Worm (Caenorhabditis elegans) whole organism, L4 larva: ENCODE measurements around the gene ZK354.6.

Source experiments
- F26F4.8 ChIP-seq: fragments of 200-800 bp; sonication (Bioruptor generic); conservative IDR thresholded peaks from 2 replicates; pipeline ENCODE4 v1.3.6; 2022; ENCODE audit warnings: missing genetic modification characterization, missing compliant biosample characterization
- T26A8.4 ChIP-seq: fragments of 200-800 bp; sonication (Bioruptor generic); IDR thresholded peaks from 2 replicates; pipeline ENCODE4 v1.3.6; 2022; ENCODE audit warnings: missing genetic modification characterization, missing compliant biosample characterization
- Y5F2A.4 ChIP-seq: fragments of 200-800 bp; sonication (Bioruptor generic); optimal IDR thresholded peaks from 2 replicates; lab custom pipeline; 2018; ENCODE audit warnings: mild to moderate bottlenecking, missing genetic modification characterization, missing compliant biosample characterization
- ceh-20 ChIP-seq: fragments of 200-800 bp; sonication (Bioruptor generic); IDR thresholded peaks from 2 replicates; pipeline ENCODE4 v1.3.6; 2022; ENCODE audit warnings: missing genetic modification reagents, missing genetic modification characterization, missing compliant biosample characterization
- ceh-32 ChIP-seq: sonication (generic microtip); optimal IDR thresholded peaks from 2 replicates; lab custom pipeline; 2016; ENCODE audit warnings: mild to moderate bottlenecking, missing genetic modification characterization, missing compliant biosample characterization; ENCODE audit not compliant: poor library complexity
- ceh-62 ChIP-seq: sonication (generic microtip); optimal IDR thresholded peaks from 2 replicates; lab custom pipeline; 2017; ENCODE audit warnings: missing biosample characterization, missing genetic modification characterization
- ceh-82 ChIP-seq: sonication (generic microtip); optimal IDR thresholded peaks from 2 replicates; lab custom pipeline; 2017; ENCODE audit warnings: missing biosample characterization, missing genetic modification characterization
- cey-2 ChIP-seq: sonication (generic microtip); optimal IDR thresholded peaks from 3 replicates; lab custom pipeline; 2017; ENCODE audit warnings: missing genetic modification characterization, mild to moderate bottlenecking, missing compliant biosample characterization, antibody characterized with exemption, borderline replicate concordance; ENCODE audit not compliant: insufficient read depth
- dmd-6 ChIP-seq: fragments of 200-800 bp; sonication (Bioruptor generic); IDR thresholded peaks from 2 replicates; pipeline ENCODE4 v1.3.6; 2022; ENCODE audit warnings: missing genetic modification reagents, missing genetic modification characterization, missing compliant biosample characterization
- egl-43 ChIP-seq: fragments of 200-800 bp; sonication (Bioruptor generic); IDR thresholded peaks from 2 replicates; pipeline ENCODE4 v1.3.6; 2022; ENCODE audit warnings: missing genetic modification reagents, missing genetic modification characterization, missing compliant biosample characterization
- fkh-10 ChIP-seq: fragments of 150-350 bp; optimal IDR thresholded peaks from 2 replicates; lab custom pipeline; 2014; ENCODE audit warnings: missing biosample characterization, missing genetic modification reagents, missing genetic modification characterization
- gei-8 ChIP-seq: fragments of 200-800 bp; sonication (Bioruptor generic); optimal IDR thresholded peaks from 2 replicates; lab custom pipeline; 2018; ENCODE audit warnings: mild to moderate bottlenecking, missing genetic modification characterization, missing compliant biosample characterization
- hlh-11 ChIP-seq: fragments of 200-800 bp; sonication (Bioruptor generic); optimal IDR thresholded peaks from 2 replicates; lab custom pipeline; 2018; ENCODE audit warnings: mild to moderate bottlenecking, missing genetic modification characterization, missing compliant biosample characterization
- hmg-1.1 ChIP-seq: fragments of 200-800 bp; sonication (Bioruptor generic); IDR thresholded peaks from 2 replicates; pipeline ENCODE4 v1.3.6; 2022; ENCODE audit warnings: missing genetic modification reagents, missing genetic modification characterization, missing compliant biosample characterization
- lin-1 ChIP-seq: fragments of 200-800 bp; sonication (Bioruptor generic); IDR thresholded peaks from 2 replicates; pipeline ENCODE4 v1.3.6; 2022; ENCODE audit warnings: missing genetic modification reagents, missing genetic modification characterization, missing compliant biosample characterization
- lin-15B ChIP-seq: fragments of 150-350 bp; sonication (generic microtip); optimal IDR thresholded peaks from 3 replicates; lab custom pipeline; 2014; ENCODE audit warnings: missing biosample characterization, missing genetic modification characterization
- lin-39 ChIP-seq: fragments of 150-350 bp; optimal IDR thresholded peaks from 2 replicates; lab custom pipeline; 2014; ENCODE audit warnings: missing biosample characterization, missing genetic modification reagents, missing genetic modification characterization
- lsy-2 ChIP-seq, 2 experiments: fragments of 150-350 bp in 1 of 2; sonication (generic microtip) in 1 of 2; optimal IDR thresholded peaks; 2 replicates each; lab custom pipeline; 2014 to 2017; ENCODE audit warnings: missing biosample characterization in 2 of 2, missing genetic modification characterization in 2 of 2
- madf-9 ChIP-seq: fragments of 200-800 bp; sonication (Bioruptor generic); conservative IDR thresholded peaks from 2 replicates; pipeline ENCODE4 v1.3.6; 2022; ENCODE audit warnings: missing genetic modification reagents, missing genetic modification characterization, missing compliant biosample characterization
- mep-1 ChIP-seq: fragments of 150-350 bp; sonication (generic microtip); optimal IDR thresholded peaks from 3 replicates; lab custom pipeline; 2014; ENCODE audit warnings: missing biosample characterization, missing genetic modification characterization
- mxl-3 ChIP-seq: fragments of 200-800 bp; sonication (Bioruptor generic); optimal IDR thresholded peaks from 2 replicates; lab custom pipeline; 2018; ENCODE audit warnings: mild to moderate bottlenecking, missing genetic modification characterization, missing compliant biosample characterization
- nhr-11 ChIP-seq: fragments of 150-350 bp; optimal IDR thresholded peaks from 2 replicates; lab custom pipeline; 2014; ENCODE audit warnings: missing biosample characterization, missing genetic modification characterization
- nhr-25 ChIP-seq: sonication (generic microtip); optimal IDR thresholded peaks from 2 replicates; lab custom pipeline; 2017; ENCODE audit warnings: missing genetic modification characterization, mild to moderate bottlenecking, missing compliant biosample characterization, antibody characterized with exemption, moderate library complexity, borderline replicate concordance; ENCODE audit not compliant: insufficient read depth
- nhr-28 ChIP-seq: fragments of 150-350 bp; optimal IDR thresholded peaks from 2 replicates; lab custom pipeline; 2014; ENCODE audit warnings: missing biosample characterization, missing genetic modification characterization
- nhr-41 ChIP-seq: fragments of 200-800 bp; sonication (Bioruptor generic); IDR thresholded peaks from 2 replicates; pipeline ENCODE4 v1.3.6; 2022; ENCODE audit warnings: missing genetic modification reagents, missing genetic modification characterization, missing compliant biosample characterization
- nhr-6 ChIP-seq: fragments of 150-350 bp; optimal IDR thresholded peaks from 2 replicates; lab custom pipeline; 2014; ENCODE audit warnings: missing biosample characterization, missing genetic modification characterization
- pha-4 ChIP-seq, 2 experiments: fragments of 150-350 bp in 1 of 2; fragments of 200-800 bp in 1 of 2; sonication (Bioruptor generic) in 1 of 2; IDR thresholded peaks in 1 of 2; optimal IDR thresholded peaks in 1 of 2; 2 replicates each; pipeline versions ENCODE4 v1.3.6 to Lab custom; 2014 to 2022; ENCODE audit warnings: missing genetic modification characterization in 2 of 2, missing genetic modification reagents in 2 of 2, missing biosample characterization in 1 of 2, missing compliant biosample characterization in 1 of 2
- php-3 ChIP-seq: fragments of 200-800 bp; sonication (Bioruptor generic); IDR thresholded peaks from 2 replicates; pipeline ENCODE4 v1.3.6; 2022; ENCODE audit warnings: missing genetic modification reagents, missing genetic modification characterization, missing compliant biosample characterization
- pqm-1 ChIP-seq: sonication (generic microtip); optimal IDR thresholded peaks from 2 replicates; lab custom pipeline; 2017; ENCODE audit warnings: missing biosample characterization, missing genetic modification characterization
- sdz-12 ChIP-seq: fragments of 200-800 bp; sonication (Bioruptor generic); optimal IDR thresholded peaks from 2 replicates; lab custom pipeline; 2018; ENCODE audit warnings: mild to moderate bottlenecking, missing genetic modification characterization, missing compliant biosample characterization
- set-16 ChIP-seq: fragments of 200-800 bp; sonication (Bioruptor generic); IDR thresholded peaks from 2 replicates; pipeline ENCODE4 v1.3.6; 2022; ENCODE audit warnings: missing genetic modification reagents, missing genetic modification characterization, missing compliant biosample characterization
- skn-1 ChIP-seq: fragments of 150-350 bp; optimal IDR thresholded peaks from 2 replicates; lab custom pipeline; 2014; ENCODE audit warnings: missing biosample characterization, missing genetic modification characterization
- spr-3 ChIP-seq: fragments of 200-800 bp; sonication (Bioruptor generic); optimal IDR thresholded peaks from 2 replicates; lab custom pipeline; 2018; ENCODE audit warnings: mild to moderate bottlenecking, missing genetic modification characterization, missing compliant biosample characterization
- unc-62 ChIP-seq, 3 experiments: fragments of 150-350 bp in 1 of 3; sonication (generic microtip); optimal IDR thresholded peaks in 2 of 3; peaks in 1 of 3; 1 replicate in 1 of 3; 2 replicates in 2 of 3; lab custom pipeline; 2014 to 2017; ENCODE audit warnings: missing biosample characterization in 3 of 3, missing genetic modification characterization in 3 of 3, missing genetic modification reagents in 3 of 3, missing genotype in 1 of 3
- zfp-3 ChIP-seq: fragments of 200-800 bp; sonication (Bioruptor generic); conservative IDR thresholded peaks from 2 replicates; pipeline ENCODE4 v1.3.6; 2022; ENCODE audit warnings: missing genetic modification reagents, missing genetic modification characterization, missing compliant biosample characterization

Gene ZK354.6

ce11 chrIV:5277752-5278151, 19.6 kb downstream of the ZK354.6 start, which contains the start of gene F36H12.17:
TSS of gene F36H12.17 (minus strand) at chrIV:5277852.
- TF ChIP-seq ceh-32 (tag; lab: Kevin White, UChicago): no peak
- no peak for TF ChIP-seq nhr-41 (GFP tag; lab: Robert Waterston, UW)
- no peak for TF ChIP-seq T26A8.4 (GFP tag; lab: Robert Waterston, UW)
- TF ChIP-seq fkh-10: no peak
- no peak for TF ChIP-seq ceh-82 (tag; lab: Kevin White, UChicago)
- TF ChIP-seq ceh-20 (GFP tag; lab: Robert Waterston, UW): no peak
- no peak for TF ChIP-seq zfp-3 (GFP tag; lab: Robert Waterston, UW)
- no peak for TF ChIP-seq cey-2 (tag; lab: Kevin White, UChicago)
- TF ChIP-seq egl-43: no peak
- no peak for TF ChIP-seq sdz-12 (GFP tag; lab: Kevin White, UChicago)
- no peak for TF ChIP-seq php-3 (GFP tag; lab: Robert Waterston, UW)
- TF ChIP-seq gei-8: no peak
- TF ChIP-seq hmg-1.1 (GFP tag; lab: Robert Waterston, UW): no peak
- TF ChIP-seq ceh-62 (tag; lab: Kevin White, UChicago): no peak
- no peak for TF ChIP-seq Y5F2A.4 (GFP tag; lab: Kevin White, UChicago)
- TF ChIP-seq spr-3: no peak

DNA sequence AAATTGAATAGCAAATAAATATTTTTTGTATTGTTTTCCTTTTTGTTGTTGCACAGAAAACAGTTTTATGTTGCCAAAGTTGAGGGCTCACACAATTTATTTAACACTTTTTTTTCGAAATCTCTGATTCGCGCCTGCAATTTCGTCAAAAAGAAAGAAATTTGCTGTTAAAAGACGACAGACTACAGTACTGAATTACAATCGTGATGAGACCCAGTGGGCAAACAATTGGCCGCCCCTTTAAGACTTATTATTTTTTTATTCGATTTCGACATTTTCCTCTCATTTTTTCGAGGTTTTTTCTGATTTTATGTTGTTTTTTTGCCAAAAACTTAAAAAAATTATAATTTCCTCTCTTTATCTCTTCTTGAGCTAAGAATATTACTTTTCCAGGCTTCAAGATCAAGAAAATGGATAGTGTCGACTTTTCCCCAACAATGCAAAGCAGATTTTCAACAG, 23.2 kb downstream of the ZK354.6 start, which contains the start of gene slfl-4:
Gene slfl-4 (plus strand): TSS at position 409 of the 459 bp plus-strand sequence.
- TF ChIP-seq egl-43 (no peak), hlh-11 (tag; lab: Kevin White, UChicago) (no peak), lin-39 (no peak)

DNA sequence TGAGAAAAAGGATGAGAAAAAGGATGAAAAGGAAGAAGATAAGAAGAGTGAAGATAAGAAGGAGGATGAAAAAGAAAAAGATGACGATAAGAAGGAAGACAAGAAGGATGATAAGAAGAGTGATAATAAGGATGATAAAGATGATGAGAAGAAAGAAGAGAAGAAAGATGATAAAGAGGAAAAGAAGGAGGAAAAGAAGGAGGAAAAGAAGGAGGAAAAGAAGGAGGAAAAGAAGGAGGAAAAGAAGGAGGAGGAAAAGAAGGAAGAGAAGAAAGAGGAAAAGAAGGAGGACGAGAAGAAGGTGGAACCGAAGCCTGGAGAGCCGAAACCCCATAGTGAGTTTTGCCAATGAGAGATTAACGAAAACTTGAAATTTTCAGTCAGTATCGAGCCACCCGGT, 24.0 kb downstream of the ZK354.6 start:
- peak; percentile 60; the same call in 1 of the 2 replicates for TF ChIP-seq set-16 (GFP tag; lab: Robert Waterston, UW)
- peak in 1 of 2 experiments; percentile 54 for TF ChIP-seq unc-62 (GFP tag; optimal IDR thresholded peaks at IDR 0.05 in 1 of 2; lab: Kevin White, UChicago)
- no peak for TF ChIP-seq unc-62 (tag; optimal IDR thresholded peaks at IDR 0.05; lab: Kevin White, UChicago)
- no peak for TF ChIP-seq lin-15B (tag; lab: Kevin White, UChicago)
- TF ChIP-seq, all 104 proteins: peak for 2

DNA sequence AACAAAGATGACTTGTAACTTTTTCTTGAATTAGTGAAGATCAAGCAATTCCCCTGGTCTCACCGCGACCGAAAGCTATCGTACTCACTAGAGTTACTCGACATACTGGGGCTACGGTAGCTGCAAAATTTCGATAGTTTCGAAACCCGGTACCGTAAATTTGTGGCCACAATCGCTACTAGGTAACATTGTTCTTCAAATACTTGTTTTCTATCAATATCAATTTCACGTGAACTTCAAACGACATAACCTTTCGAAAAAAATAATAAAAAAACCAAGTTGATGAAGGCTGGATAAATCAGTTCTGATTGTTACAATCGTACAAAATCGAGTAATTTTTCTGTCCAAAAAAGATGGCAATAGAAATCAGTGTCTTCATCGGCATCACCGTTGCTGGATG, 24.8 kb downstream of the ZK354.6 start, which contains the start of gene F36H12.3:
Gene F36H12.3 (plus strand): TSS at position 301 of the 400 bp plus-strand sequence.
- TF ChIP-seq unc-62 (GFP tag; optimal IDR thresholded peaks at IDR 0.05 in 1 of 2; lab: Kevin White, UChicago) (peak in 1 of 2 experiments; percentile 65), unc-62 (tag; optimal IDR thresholded peaks at IDR 0.05; lab: Kevin White, UChicago) (no peak), mxl-3 (GFP tag; lab: Kevin White, UChicago) (no peak)

ce11 chrIV:5268803-5269202, 28.5 kb downstream of the ZK354.6 start, which contains the start of gene F36H12.4:
TSS of gene F36H12.4 (plus strand) at chrIV:5269103.
- TF ChIP-seq madf-9 (GFP tag; lab: Robert Waterston, UW): no peak
- TF ChIP-seq fkh-10: no peak
- TF ChIP-seq cey-2 (tag; lab: Kevin White, UChicago): no peak
- TF ChIP-seq lsy-2 (tag; optimal IDR thresholded peaks at IDR 0.05; lab: Kevin White, UChicago): no peak
- no peak for TF ChIP-seq nhr-11 (tag; lab: Kevin White, UChicago)
- no peak for TF ChIP-seq F26F4.8 (GFP tag; lab: Robert Waterston, UW)
- no peak for TF ChIP-seq nhr-41 (GFP tag; lab: Robert Waterston, UW)
- no peak for TF ChIP-seq nhr-28 (tag; lab: Kevin White, UChicago)
- TF ChIP-seq T26A8.4 (GFP tag; lab: Robert Waterston, UW): no peak
- TF ChIP-seq lin-1 (GFP tag; lab: Robert Waterston, UW): no peak
- TF ChIP-seq pha-4 (GFP tag; IDR thresholded peaks at IDR 0.05; lab: Robert Waterston, UW): no peak
- no peak for TF ChIP-seq pha-4 (tag; optimal IDR thresholded peaks at IDR 0.05; lab: Kevin White, UChicago)
- TF ChIP-seq mep-1 (tag; lab: Kevin White, UChicago): no peak
- no peak for TF ChIP-seq dmd-6 (GFP tag; lab: Robert Waterston, UW)
- TF ChIP-seq skn-1: no peak
- TF ChIP-seq pqm-1 (tag; lab: Kevin White, UChicago): no peak
- TF ChIP-seq mxl-3 (GFP tag; lab: Kevin White, UChicago): no peak
- no peak for TF ChIP-seq nhr-25
- no peak for TF ChIP-seq nhr-6 (tag; lab: Kevin White, UChicago)
